Worm (Caenorhabditis elegans) whole organism, L1 larva: Measurements from ENCODE around the gene K07F5.8.
"Not testable (repeated sequence)": the region's sequence is repeated elsewhere in the genome, so short reads cannot be mapped to it uniquely, and the experiment has no call there.

Experiments
- Y116A8C.19 ChIP-seq: sonication (generic microtip); optimal IDR thresholded peaks from 2 replicates; lab custom pipeline; 2016; ENCODE audit warnings: missing compliant biosample characterization, missing genetic modification characterization, borderline replicate concordance
- ama-1 ChIP-seq: fragments of 150-350 bp; optimal IDR thresholded peaks from 2 replicates; lab custom pipeline; 2014
- ceh-82 ChIP-seq, 3 experiments: fragments of 150-350 bp in 1 of 3; sonication (generic microtip) in 2 of 3; optimal IDR thresholded peaks; 2 replicates each; lab custom pipeline; 2014 to 2017; ENCODE audit warnings: missing biosample characterization in 3 of 3, missing genetic modification characterization in 3 of 3
- ceh-88 ChIP-seq: fragments of 200-800 bp; sonication (Bioruptor generic); IDR thresholded peaks from 2 replicates; pipeline ENCODE4 v1.3.6; 2022; ENCODE audit warnings: missing genetic modification characterization, missing compliant biosample characterization
- dpl-1 ChIP-seq, 3 experiments: fragments of 150-350 bp in 2 of 3; sonication (generic microtip) in 1 of 3; optimal IDR thresholded peaks; 2 replicates each; lab custom pipeline; 2014 to 2017; ENCODE audit warnings: missing biosample characterization in 3 of 3, missing genetic modification characterization in 3 of 3, missing genetic modification reagents in 3 of 3
- efl-1 ChIP-seq, 4 experiments: fragments of 150-350 bp; optimal IDR thresholded peaks in 3 of 4; peaks in 1 of 4; 1 replicate in 1 of 4; 2 replicates in 3 of 4; lab custom pipeline; 2014; ENCODE audit warnings: missing biosample characterization in 2 of 4, missing genetic modification characterization in 2 of 4, missing genetic modification reagents in 2 of 4
- fkh-10 ChIP-seq: sonication (generic microtip); optimal IDR thresholded peaks from 2 replicates; lab custom pipeline; 2017; ENCODE audit warnings: missing biosample characterization, missing genetic modification reagents, missing genetic modification characterization
- fkh-8 ChIP-seq: sonication (generic microtip); optimal IDR thresholded peaks from 2 replicates; lab custom pipeline; 2016; ENCODE audit warnings: mild to moderate bottlenecking, missing genetic modification characterization, missing compliant biosample characterization
- hpl-2 ChIP-seq: fragments of 150-350 bp; optimal IDR thresholded peaks from 2 replicates; lab custom pipeline; 2014; ENCODE audit warnings: missing biosample characterization, missing genetic modification reagents, missing genetic modification characterization
- irx-1 ChIP-seq: sonication (generic microtip); optimal IDR thresholded peaks from 2 replicates; lab custom pipeline; 2016; ENCODE audit warnings: missing genetic modification characterization, missing compliant biosample characterization
- isw-1 ChIP-seq: fragments of 200-800 bp; sonication (Bioruptor generic); IDR thresholded peaks from 2 replicates; pipeline ENCODE4 v1.3.6; 2022; ENCODE audit warnings: missing genetic modification characterization, missing compliant biosample characterization
- jun-1 ChIP-seq: fragments of 150-350 bp; optimal IDR thresholded peaks from 2 replicates; lab custom pipeline; 2014; ENCODE audit warnings: missing biosample characterization, missing genetic modification reagents, missing genetic modification characterization
- lin-14 ChIP-seq: fragments of 200-800 bp; sonication (Bioruptor generic); optimal IDR thresholded peaks from 2 replicates; lab custom pipeline; 2018; ENCODE audit warnings: mild to moderate bottlenecking, missing genetic modification characterization, moderate library complexity, missing compliant biosample characterization
- lin-15B ChIP-seq: fragments of 150-350 bp; sonication (generic microtip); optimal IDR thresholded peaks from 3 replicates; lab custom pipeline; 2014; ENCODE audit warnings: missing biosample characterization, missing genetic modification characterization
- lin-35 ChIP-seq, 2 experiments: fragments of 150-350 bp; optimal IDR thresholded peaks; 2 replicates each; lab custom pipeline; 2014; ENCODE audit warnings: missing biosample characterization in 2 of 2, missing genetic modification characterization in 2 of 2, missing genetic modification reagents in 2 of 2
- lin-39 ChIP-seq: fragments of 150-350 bp; optimal IDR thresholded peaks from 2 replicates; lab custom pipeline; 2014; ENCODE audit warnings: missing biosample characterization, missing genetic modification reagents, missing genetic modification characterization
- mdl-1 ChIP-seq, 2 experiments: fragments of 150-350 bp; optimal IDR thresholded peaks; 2 replicates each; lab custom pipeline; 2014 to 2017; ENCODE audit warnings: missing biosample characterization in 2 of 2, missing genetic modification characterization in 2 of 2, inconsistent platforms in 1 of 2
- mef-2 ChIP-seq: fragments of 150-350 bp; optimal IDR thresholded peaks from 2 replicates; lab custom pipeline; 2014; ENCODE audit warnings: missing biosample characterization, missing genetic modification characterization
- mep-1 ChIP-seq: fragments of 150-350 bp; optimal IDR thresholded peaks from 2 replicates; lab custom pipeline; 2014; ENCODE audit warnings: missing biosample characterization, missing genetic modification characterization
- nhr-19 ChIP-seq: fragments of 200-800 bp; sonication (Bioruptor generic); conservative IDR thresholded peaks from 2 replicates; pipeline ENCODE4 v1.3.6; 2022; ENCODE audit warnings: missing genetic modification characterization, missing compliant biosample characterization
- nhr-20 ChIP-seq: sonication (generic microtip); optimal IDR thresholded peaks from 2 replicates; lab custom pipeline; 2016; ENCODE audit warnings: mild to moderate bottlenecking, missing genetic modification characterization, missing compliant biosample characterization
- nhr-47 ChIP-seq: sonication (generic microtip); optimal IDR thresholded peaks from 2 replicates; lab custom pipeline; 2016; ENCODE audit warnings: mild to moderate bottlenecking, missing genetic modification characterization, moderate library complexity, missing compliant biosample characterization
- nhr-77 ChIP-seq: fragments of 150-350 bp; optimal IDR thresholded peaks from 2 replicates; lab custom pipeline; 2014; ENCODE audit warnings: missing biosample characterization, missing genetic modification characterization
- nhr-90 ChIP-seq: sonication (generic microtip); optimal IDR thresholded peaks from 2 replicates; lab custom pipeline; 2016; ENCODE audit warnings: mild to moderate bottlenecking, missing genetic modification characterization, missing compliant biosample characterization; ENCODE audit not compliant: poor library complexity
- pag-3 ChIP-seq: sonication (generic microtip); optimal IDR thresholded peaks from 2 replicates; lab custom pipeline; 2017; ENCODE audit warnings: missing genetic modification characterization, mild to moderate bottlenecking, missing compliant biosample characterization, antibody characterized with exemption, borderline replicate concordance; ENCODE audit not compliant: insufficient read depth
- sox-4 ChIP-seq: sonication (generic microtip); optimal IDR thresholded peaks from 2 replicates; lab custom pipeline; 2016; ENCODE audit warnings: missing genetic modification characterization, missing compliant biosample characterization
- tbx-2 ChIP-seq: sonication (generic microtip); optimal IDR thresholded peaks from 2 replicates; lab custom pipeline; 2016; ENCODE audit warnings: missing genetic modification characterization, missing compliant biosample characterization
- tlp-1 ChIP-seq: fragments of 150-350 bp; optimal IDR thresholded peaks from 2 replicates; lab custom pipeline; 2014; ENCODE audit warnings: missing biosample characterization, missing genetic modification characterization
- unc-30 ChIP-seq: sonication (generic microtip); optimal IDR thresholded peaks from 2 replicates; lab custom pipeline; 2017; ENCODE audit warnings: missing biosample characterization, missing genetic modification characterization
- unc-62 ChIP-seq: fragments of 150-350 bp; optimal IDR thresholded peaks from 2 replicates; lab custom pipeline; 2014; ENCODE audit warnings: missing biosample characterization, missing genetic modification reagents, missing genetic modification characterization
- unc-98 ChIP-seq: fragments of 200-800 bp; sonication (Bioruptor generic); IDR thresholded peaks from 2 replicates; pipeline ENCODE4 v1.3.6; 2022; ENCODE audit warnings: missing genetic modification characterization, missing compliant biosample characterization
- vab-15 ChIP-seq: sonication (generic microtip); optimal IDR thresholded peaks from 2 replicates; lab custom pipeline; 2017; ENCODE audit warnings: missing genotype, mild to moderate bottlenecking, missing genetic modification characterization, missing compliant biosample characterization
- ztf-11 ChIP-seq, 2 experiments: sonication (generic microtip); optimal IDR thresholded peaks; 2 replicates each; lab custom pipeline; 2016 to 2017; ENCODE audit warnings: missing genetic modification characterization in 2 of 2, missing biosample characterization in 1 of 2, missing compliant biosample characterization in 1 of 2

Gene K07F5.8

ce11 chrIV:9849624-9850023 is at the start of gene K07F5.8:
K07F5.8 (minus strand) TSS chrIV:9849724.
- TF ChIP-seq efl-1 (optimal IDR thresholded peaks at IDR 0.05; lab: Kevin White, UChicago) (no peak), efl-1 (GFP tag; optimal IDR thresholded peaks at IDR 0.05 in 1 of 2; lab: Kevin White, UChicago) (no peak), fkh-8 (tag; lab: Kevin White, UChicago) (no peak), ceh-88 (GFP tag; lab: Robert Waterston, UW) (no peak), nhr-19 (no peak), tbx-2 (no peak), lin-39 (no peak), vab-15 (tag; lab: Kevin White, UChicago) (no peak), jun-1 (tag; lab: Kevin White, UChicago) (no peak), unc-30 (no peak)

ce11 chrIV:9899227-9899626 is 49.7 kb upstream of the K07F5.8 start:
- TF ChIP-seq ceh-82 (tag; optimal IDR thresholded peaks at IDR 0.05; lab: Kevin White, UChicago) (peak in 1 of 3 experiments; percentile 7), mep-1 (peak; percentile 19), lin-35 (GFP tag; optimal IDR thresholded peaks at IDR 0.05; lab: Kevin White, UChicago) (peak; percentile 10 to 66), lin-14 (GFP tag; lab: Kevin White, UChicago) (peak; percentile 62), efl-1 (optimal IDR thresholded peaks at IDR 0.05; lab: Kevin White, UChicago) (peak; percentile 34 to 45), efl-1 (GFP tag; optimal IDR thresholded peaks at IDR 0.05 in 1 of 2; lab: Kevin White, UChicago) (peak; percentile 37 to 93), tlp-1 (tag; lab: Kevin White, UChicago) (no peak), pag-3 (tag; lab: Kevin White, UChicago) (no peak), fkh-10 (GFP tag; lab: Kevin White, UChicago) (peak; percentile 14), dpl-1 (GFP tag; optimal IDR thresholded peaks at IDR 0.05; lab: Kevin White, UChicago) (peak; percentile 13 to 42 (median 31))

- TF ChIP-seq tlp-1 (tag; lab: Kevin White, UChicago) (no peak), efl-1 (optimal IDR thresholded peaks at IDR 0.05; lab: Kevin White, UChicago) (no peak), efl-1 (GFP tag; optimal IDR thresholded peaks at IDR 0.05 in 1 of 2; lab: Kevin White, UChicago) (peak in 1 of 2 experiments; percentile 21)
Observed at ce11 chrIV:9898712-9899111, 49.2 kb upstream of the K07F5.8 start, which contains the start of gene tbc-3. tbc-3 (plus strand) TSS chrIV:9899012.

- no peak for TF ChIP-seq mef-2
- no peak for TF ChIP-seq ztf-11 (tag; optimal IDR thresholded peaks at IDR 0.05; lab: Kevin White, UChicago)
- no peak for TF ChIP-seq sox-4 (tag; lab: Kevin White, UChicago)
- TF ChIP-seq nhr-77 = no peak
- TF ChIP-seq vab-15 (tag; lab: Kevin White, UChicago) = no peak
- TF ChIP-seq isw-1 (GFP tag; lab: Robert Waterston, UW) = no peak
- no peak for TF ChIP-seq nhr-47 (tag; lab: Kevin White, UChicago)
- TF ChIP-seq ama-1 = no peak
- no peak for TF ChIP-seq irx-1 (tag; lab: Kevin White, UChicago)
- TF ChIP-seq nhr-20 (tag; lab: Kevin White, UChicago) = no peak
- TF ChIP-seq nhr-90 (tag; lab: Kevin White, UChicago) = no peak
- no peak for TF ChIP-seq Y116A8C.19
- no peak for TF ChIP-seq dpl-1 (GFP tag; optimal IDR thresholded peaks at IDR 0.05; lab: Kevin White, UChicago)
- no peak for TF ChIP-seq unc-98 (GFP tag; lab: Robert Waterston, UW)
- TF ChIP-seq nhr-19 = no peak
- TF ChIP-seq lin-15B (tag; lab: Kevin White, UChicago) = no peak
- TF ChIP-seq, all 84 proteins: peak for 0
Observed at ce11 chrIV:9895088-9895487, 45.6 kb upstream of the K07F5.8 start, which contains the start of gene ssp-32. ssp-32 (plus strand) TSS chrIV:9895388.

ce11 chrIV:9894331-9894730 is 44.8 kb upstream of the K07F5.8 start, which contains the start of gene msp-77:
msp-77 (plus strand) TSS chrIV:9894631.
- TF ChIP-seq unc-62 (GFP tag; lab: Kevin White, UChicago); mdl-1 (tag; optimal IDR thresholded peaks at IDR 0.05; lab: Kevin White, UChicago); hpl-2 (GFP tag; lab: Kevin White, UChicago): not testable (repeated sequence)
